Fruit fly (Drosophila melanogaster) S2 (cell line): ENCODE data around the gene BckdhA.

ENCODE experiments used
- CG8478 ChIP-seq: fragments of >200 bp; optimal IDR thresholded peaks from 2 replicates; lab custom pipeline; 2018
- CTCF ChIP-seq, 2 experiments: fragments of >200 bp; optimal IDR thresholded peaks; 2 replicates each; lab custom pipeline; 2018

DNA sequence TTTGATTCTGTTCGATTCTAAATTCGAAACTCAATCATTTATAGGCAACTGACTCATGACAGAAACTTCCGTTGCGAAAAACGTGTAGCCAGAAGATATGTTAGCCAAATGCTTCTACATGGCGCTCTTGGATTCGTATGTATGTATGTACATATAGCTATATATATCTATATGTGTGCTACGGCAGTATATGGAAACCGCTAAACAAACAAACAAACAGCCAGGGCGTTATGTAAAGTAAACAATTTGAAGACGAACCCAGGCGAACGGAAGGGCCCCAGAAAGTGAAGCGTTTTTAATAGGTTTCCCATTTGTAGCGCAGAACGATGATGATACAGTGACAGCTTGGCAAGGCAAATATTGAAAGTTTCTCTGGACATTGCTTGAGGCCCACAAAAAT lies 25.7 kb upstream of the BckdhA start:
- no peak for TF ChIP-seq CG8478 (lab: Kevin White, UChicago)
- no peak for TF ChIP-seq CTCF (optimal IDR thresholded peaks at IDR 0.05; lab: Kevin White, UChicago)
